Fruit fly (Drosophila melanogaster): ENCODE measurements around the gene CG42329.

The CG42329 gene

DNA sequence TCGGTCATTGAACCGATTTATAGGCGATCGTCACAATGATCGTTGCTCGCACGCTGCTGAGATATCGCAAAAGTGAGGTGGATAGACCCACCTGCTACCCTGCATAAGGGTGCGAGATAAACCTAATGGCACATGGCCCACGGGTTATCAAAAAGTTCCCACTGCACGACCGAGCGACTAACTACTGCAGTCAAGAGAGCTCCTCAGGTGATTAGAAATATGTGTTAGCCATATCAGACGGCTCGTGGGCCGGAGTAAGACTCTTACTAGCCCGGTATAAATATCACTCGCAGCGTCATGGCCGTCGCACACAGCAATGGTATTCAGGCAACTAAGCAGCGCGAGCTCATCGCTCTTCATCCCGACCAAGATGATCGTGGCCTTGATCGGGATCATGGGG, at the start of gene CG42329:
TSS of gene CG42329 (plus strand) at position 301 of the 400 bp plus-strand sequence.
- TF ChIP-seq Mnt (GFP tag; optimal IDR thresholded peaks at IDR 0.05) = peak; percentile 42
- no peak for TF ChIP-seq kay (GFP tag; ENCODE audit: borderline replicate concordance)
- TF ChIP-seq ovo (GFP tag; optimal IDR thresholded peaks at IDR 0.05) = no peak
- TF ChIP-seq CG7101 (tag; optimal IDR thresholded peaks at IDR 0.05) = no peak

DNA sequence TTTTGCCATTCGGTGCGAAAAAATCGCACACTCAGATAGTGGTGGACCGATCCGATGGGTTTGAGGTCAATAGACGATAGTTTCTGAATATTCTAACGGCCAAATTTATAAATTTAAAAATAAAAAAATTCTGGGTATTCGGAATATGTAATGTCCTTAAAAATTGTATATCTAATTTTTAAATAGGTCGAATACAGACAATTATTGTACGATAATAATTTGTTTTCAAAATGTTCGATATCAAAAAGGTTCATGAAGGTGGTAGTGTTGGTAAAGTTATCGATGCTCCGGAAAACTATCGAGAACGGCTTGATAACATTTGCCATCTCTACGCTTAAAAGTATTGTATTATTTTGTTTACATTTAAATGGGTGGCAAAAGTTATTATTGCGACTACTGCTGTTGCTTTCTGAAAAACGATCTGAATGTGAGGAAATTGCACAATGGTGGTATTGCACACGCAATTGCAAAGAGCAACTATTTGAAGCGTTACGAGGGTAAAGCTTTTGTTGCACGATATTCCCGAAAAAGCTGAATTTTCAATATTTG, 49.2 kb upstream of the CG42329 start, which contains the start of the genes CG31922 and Plap:
TSS of gene CG31922 (plus strand) at position 315 of the 549 bp plus-strand sequence.
TSS of gene Plap (minus strand) at position 499 of the 549 bp plus-strand sequence.
- TF ChIP-seq kay (GFP tag; ENCODE audit: borderline replicate concordance) = no peak
- peak; percentile 79 for TF ChIP-seq CG11617 (GFP tag; optimal IDR thresholded peaks at IDR 0.05)
- TF ChIP-seq CG33017 (tag; optimal IDR thresholded peaks at IDR 0.05) = peak; percentile 65
- TF ChIP-seq Clk (GFP tag; optimal IDR thresholded peaks at IDR 0.05) = peak; percentile 53
- peak; percentile 80 for TF ChIP-seq Hr96 (GFP tag; optimal IDR thresholded peaks at IDR 0.05)
- peak; percentile 56 for TF ChIP-seq CG14711 (tag; optimal IDR thresholded peaks at IDR 0.05)
- TF ChIP-seq CG1620 (GFP tag; optimal IDR thresholded peaks at IDR 0.05) = peak; percentile 90
- TF ChIP-seq CG7045 (GFP tag; optimal IDR thresholded peaks at IDR 0.05) = peak; percentile 66
- peak; percentile 74 for TF ChIP-seq ovo (GFP tag; optimal IDR thresholded peaks at IDR 0.05)
- TF ChIP-seq bab1 (GFP tag; optimal IDR thresholded peaks at IDR 0.05) = peak; percentile 69
- no peak for TF ChIP-seq CG5204 (GFP tag; optimal IDR thresholded peaks at IDR 0.05)
- TF ChIP-seq cic (GFP tag; optimal IDR thresholded peaks at IDR 0.05) = peak; percentile 92
- peak; percentile 77 for TF ChIP-seq Crg-1 (GFP tag; optimal IDR thresholded peaks at IDR 0.05)
- peak; percentile 78 for TF ChIP-seq CG7101 (tag; optimal IDR thresholded peaks at IDR 0.05)
- TF ChIP-seq tj (GFP tag; optimal IDR thresholded peaks at IDR 0.05) = peak; percentile 89
- peak; percentile 77 for TF ChIP-seq Mnt (GFP tag; optimal IDR thresholded peaks at IDR 0.05)
- peak; percentile 92 for TF ChIP-seq toe (GFP tag; optimal IDR thresholded peaks at IDR 0.05)
- TF ChIP-seq CG12768 (GFP tag; optimal IDR thresholded peaks at IDR 0.05) = peak; percentile 80
- TF ChIP-seq pad (GFP tag; optimal IDR thresholded peaks at IDR 0.05) = peak; percentile 62
- TF ChIP-seq cnc (optimal IDR thresholded peaks at IDR 0.05) = no peak

- peak; percentile 84 for TF ChIP-seq Mnt (GFP tag; optimal IDR thresholded peaks at IDR 0.05)
- TF ChIP-seq CG14711 (tag; optimal IDR thresholded peaks at IDR 0.05) = peak; percentile 78
- TF ChIP-seq cnc (optimal IDR thresholded peaks at IDR 0.05) = no peak
- TF ChIP-seq Crg-1 (GFP tag; optimal IDR thresholded peaks at IDR 0.05) = peak; percentile 90
- TF ChIP-seq CG7045 (GFP tag; optimal IDR thresholded peaks at IDR 0.05) = peak; percentile 82
- peak; percentile 86 for TF ChIP-seq CG7101 (tag; optimal IDR thresholded peaks at IDR 0.05)
- peak; percentile 87 for TF ChIP-seq ovo (GFP tag; optimal IDR thresholded peaks at IDR 0.05)
- TF ChIP-seq CG33017 (tag; optimal IDR thresholded peaks at IDR 0.05) = peak; percentile 78
- TF ChIP-seq tj (GFP tag; optimal IDR thresholded peaks at IDR 0.05) = peak; percentile 69
- peak; percentile 81 for TF ChIP-seq CG11617 (GFP tag; optimal IDR thresholded peaks at IDR 0.05)
- TF ChIP-seq bab1 (GFP tag; optimal IDR thresholded peaks at IDR 0.05) = peak; percentile 70
- no peak for TF ChIP-seq kay (GFP tag; ENCODE audit: borderline replicate concordance)
- peak; percentile 90 for TF ChIP-seq CG1620 (GFP tag; optimal IDR thresholded peaks at IDR 0.05)
- peak; percentile 79 for TF ChIP-seq Clk (GFP tag; optimal IDR thresholded peaks at IDR 0.05)
- TF ChIP-seq toe (GFP tag; optimal IDR thresholded peaks at IDR 0.05) = peak; percentile 94
- TF ChIP-seq Hr96 (GFP tag; optimal IDR thresholded peaks at IDR 0.05) = peak; percentile 93
- peak; percentile 74 for TF ChIP-seq pad (GFP tag; optimal IDR thresholded peaks at IDR 0.05)
- no peak for TF ChIP-seq CG5204 (GFP tag; optimal IDR thresholded peaks at IDR 0.05)
- peak; percentile 79 for TF ChIP-seq CG12768 (GFP tag; optimal IDR thresholded peaks at IDR 0.05)
- peak; percentile 56 for TF ChIP-seq cic (GFP tag; optimal IDR thresholded peaks at IDR 0.05)
Observed at dm6 chr2L:1172704-1173107, 46.4 kb upstream of the CG42329 start, which contains the start of the genes Charon and CG4887. Gene Charon, minus strand, starts transcription at chr2L:1172805. Gene CG4887, plus strand, starts transcription at chr2L:1173009.

DNA sequence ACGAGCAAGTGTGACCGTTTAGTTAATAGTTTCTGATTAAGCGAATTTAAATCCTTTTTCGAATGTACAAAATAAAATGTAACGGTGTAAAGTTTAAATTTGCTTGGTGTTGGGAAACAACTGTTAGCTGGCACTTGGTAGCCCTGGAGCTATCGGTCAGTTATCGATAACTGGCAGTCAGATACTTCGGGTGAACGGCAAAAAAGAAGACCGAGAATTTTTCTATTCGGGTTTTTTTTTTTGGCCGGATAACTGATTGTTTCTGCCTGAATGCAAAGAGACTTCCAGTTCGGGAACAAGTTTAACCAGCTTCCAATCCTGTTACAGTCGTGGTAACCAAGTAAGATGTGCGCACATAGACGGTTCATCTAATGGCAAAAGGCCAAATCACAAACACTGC, 41.6 kb upstream of the CG42329 start, which contains the start of gene CG4896:
TSS of gene CG4896 (plus strand) at position 169 of the 400 bp plus-strand sequence.
- TF ChIP-seq Clk (GFP tag; optimal IDR thresholded peaks at IDR 0.05) = no peak
- TF ChIP-seq CG7101 (tag; optimal IDR thresholded peaks at IDR 0.05) = peak; percentile 40
- TF ChIP-seq CG7045 (GFP tag; optimal IDR thresholded peaks at IDR 0.05) = no peak
- peak; percentile 53 for TF ChIP-seq CG1620 (GFP tag; optimal IDR thresholded peaks at IDR 0.05)
- TF ChIP-seq CG33017 (tag; optimal IDR thresholded peaks at IDR 0.05) = no peak
- peak; percentile 52 for TF ChIP-seq bab1 (GFP tag; optimal IDR thresholded peaks at IDR 0.05)
- no peak for TF ChIP-seq CG14711 (tag; optimal IDR thresholded peaks at IDR 0.05)
- no peak for TF ChIP-seq toe (GFP tag; optimal IDR thresholded peaks at IDR 0.05)
- no peak for TF ChIP-seq CG11617 (GFP tag; optimal IDR thresholded peaks at IDR 0.05)
- TF ChIP-seq Crg-1 (GFP tag; optimal IDR thresholded peaks at IDR 0.05) = peak; percentile 37
- no peak for TF ChIP-seq ovo (GFP tag; optimal IDR thresholded peaks at IDR 0.05)
- TF ChIP-seq pad (GFP tag; optimal IDR thresholded peaks at IDR 0.05) = peak; percentile 21
- no peak for TF ChIP-seq cnc (optimal IDR thresholded peaks at IDR 0.05)
- peak; percentile 11 for TF ChIP-seq cic (GFP tag; optimal IDR thresholded peaks at IDR 0.05)
- no peak for TF ChIP-seq Hr96 (GFP tag; optimal IDR thresholded peaks at IDR 0.05)
- no peak for TF ChIP-seq Mnt (GFP tag; optimal IDR thresholded peaks at IDR 0.05)
- no peak for TF ChIP-seq kay (GFP tag; ENCODE audit: borderline replicate concordance)
- no peak for TF ChIP-seq CG5204 (GFP tag; optimal IDR thresholded peaks at IDR 0.05)
- TF ChIP-seq tj (GFP tag; optimal IDR thresholded peaks at IDR 0.05) = no peak
- TF ChIP-seq CG12768 (GFP tag; optimal IDR thresholded peaks at IDR 0.05) = no peak

DNA sequence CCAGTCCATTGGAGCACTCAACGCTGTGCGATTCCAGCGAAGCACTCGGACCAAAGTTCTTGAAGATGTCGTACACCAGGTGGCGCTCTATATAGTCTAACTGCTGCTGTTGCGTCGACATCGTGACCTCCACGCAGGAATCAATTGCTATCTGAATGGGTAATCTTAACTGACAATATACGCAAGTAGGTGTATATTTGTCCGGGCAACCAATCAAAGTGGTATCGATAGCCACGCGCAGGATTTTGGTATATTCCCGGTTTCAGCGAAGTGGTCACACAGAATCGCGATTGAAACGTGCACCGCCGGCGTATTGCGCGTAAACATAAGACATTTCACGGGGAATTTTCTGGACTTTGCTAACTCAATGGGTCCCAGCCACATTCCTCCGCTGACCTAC, 35.3 kb upstream of the CG42329 start, which contains the start of the genes CG5126 and Tgt:
TSS of gene CG5126 (minus strand) at position 222 of the 400 bp plus-strand sequence.
TSS of gene Tgt (plus strand) at position 267 of the 400 bp plus-strand sequence.
- TF ChIP-seq CG7045 (GFP tag; optimal IDR thresholded peaks at IDR 0.05) (no peak), Mnt (GFP tag; optimal IDR thresholded peaks at IDR 0.05) (peak; percentile 83)
